Worm (Caenorhabditis elegans): ENCODE results near the gene F40G9.7.

DNA sequence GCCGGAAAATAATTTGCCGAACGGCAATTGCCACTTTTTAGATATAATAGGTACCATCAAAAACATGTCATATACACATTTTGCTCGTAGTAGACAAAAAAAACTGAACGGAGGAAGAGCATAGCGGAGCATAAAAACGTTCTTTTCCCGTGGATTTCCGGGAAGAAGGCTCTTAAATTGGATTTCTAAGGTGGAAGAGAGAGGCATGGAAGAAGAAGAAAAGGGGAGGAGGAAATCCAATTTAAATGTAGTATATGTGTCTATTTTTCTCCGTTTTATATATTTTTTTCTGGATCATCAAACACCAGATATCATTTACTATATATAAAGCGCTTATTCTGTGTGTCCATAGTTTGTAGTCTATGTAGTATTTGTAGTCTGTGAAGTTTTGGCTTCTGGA, 45.9 kb downstream of the F40G9.7 start:
- TF ChIP-seq ztf-23 (GFP tag; IDR thresholded peaks at IDR 0.05) (no peak), med-1 (GFP tag; optimal IDR thresholded peaks at IDR 0.05; ENCODE audit: insufficient read depth) (no peak), klf-2 (GFP tag; conservative IDR thresholded peaks at IDR 0.05) (no peak), ztf-29 (GFP tag; IDR thresholded peaks at IDR 0.05) (no peak), tab-1 (GFP tag; IDR thresholded peaks at IDR 0.05) (no peak), ref-1 (GFP tag; conservative IDR thresholded peaks at IDR 0.05) (no peak), cog-1 (tag; optimal IDR thresholded peaks at IDR 0.05) (no peak), flt-1 (GFP tag; IDR thresholded peaks at IDR 0.05) (no peak)

Measured in whole organism, midembryonic.